Fruit fly (Drosophila melanogaster) whole organism, embryonic: ENCODE data around the gene CG13700.

Experiments used
- ATbp ChIP-seq: fragments of 200-800 bp; sonication (Bioruptor generic); optimal IDR thresholded peaks from 2 replicates; lab custom pipeline; 2017; ENCODE audit warnings: missing biosample characterization, mild to moderate bottlenecking, missing genetic modification characterization, missing genetic modification reagents
- Awh ChIP-seq: fragments of 200-800 bp; sonication (Bioruptor generic); IDR thresholded peaks from 2 replicates; pipeline ENCODE4, ENCODE4 v1.3.6; 2022; ENCODE audit warnings: missing biosample characterization, missing genetic modification characterization
- CG11398 ChIP-seq: fragments of 200-800 bp; sonication (Bioruptor generic); optimal IDR thresholded peaks from 2 replicates; lab custom pipeline; 2016; ENCODE audit warnings: missing biosample characterization, missing genetic modification characterization
- CG14860 ChIP-seq: fragments of 200-800 bp; sonication (Bioruptor generic); IDR thresholded peaks from 3 replicates; pipeline ENCODE4 v1.3.6; 2022; ENCODE audit warnings: missing biosample characterization, missing genetic modification characterization; ENCODE audit not compliant: partially characterized antibody
- CG15269 ChIP-seq: fragments of 200-800 bp; sonication (Bioruptor generic); optimal IDR thresholded peaks from 2 replicates; lab custom pipeline; 2018; ENCODE audit warnings: missing biosample characterization, mild to moderate bottlenecking, missing genetic modification characterization, moderate library complexity
- CG15696 ChIP-seq: fragments of 200-800 bp; sonication (Bioruptor generic); optimal IDR thresholded peaks from 2 replicates; lab custom pipeline; 2019; ENCODE audit warnings: missing biosample characterization, mild to moderate bottlenecking, missing genetic modification characterization, moderate library complexity
- CG18262 ChIP-seq: fragments of 200-800 bp; optimal IDR thresholded peaks from 3 replicates; lab custom pipeline; 2019; ENCODE audit warnings: missing biosample characterization, mild to moderate bottlenecking, missing genetic modification characterization, moderate library complexity
- CG18764 ChIP-seq: fragments of 200-800 bp; sonication (Bioruptor generic); optimal IDR thresholded peaks from 3 replicates; lab custom pipeline; 2016; ENCODE audit warnings: missing biosample characterization, missing genetic modification characterization
- CG2678 ChIP-seq: fragments of 200-800 bp; sonication (Bioruptor generic); optimal IDR thresholded peaks from 3 replicates; lab custom pipeline; 2019; ENCODE audit warnings: missing biosample characterization, mild to moderate bottlenecking, missing genetic modification characterization, moderate library complexity
- CG31441 ChIP-seq: fragments of 200-800 bp; sonication (Bioruptor generic); IDR thresholded peaks from 2 replicates; pipeline ENCODE4 v1.3.6; 2022; ENCODE audit warnings: missing biosample characterization, missing genetic modification characterization
- CG32532 ChIP-seq: fragments of 200-800 bp; sonication (Bioruptor generic); IDR thresholded peaks from 2 replicates; pipeline ENCODE4 v1.3.6; 2022; ENCODE audit warnings: missing biosample characterization, missing genetic modification characterization
- CG4707 ChIP-seq: fragments of 200-800 bp; sonication (Bioruptor generic); optimal IDR thresholded peaks from 2 replicates; lab custom pipeline; 2018; ENCODE audit warnings: missing biosample characterization, mild to moderate bottlenecking, missing genetic modification characterization, moderate library complexity
- CG4820 ChIP-seq: fragments of 200-800 bp; sonication (Bioruptor generic); optimal IDR thresholded peaks from 3 replicates; lab custom pipeline; 2016; ENCODE audit warnings: missing biosample characterization, missing genetic modification characterization
- CG5953 ChIP-seq: fragments of 200-800 bp; sonication (Bioruptor generic); IDR thresholded peaks from 2 replicates; pipeline ENCODE4 v1.3.6; 2022; ENCODE audit warnings: missing biosample characterization, missing genetic modification characterization
- CG6765 ChIP-seq: fragments of 200-800 bp; sonication (Bioruptor generic); optimal IDR thresholded peaks from 3 replicates; lab custom pipeline; 2017; ENCODE audit warnings: missing biosample characterization, mild to moderate bottlenecking, missing genetic modification characterization
- CG6791 ChIP-seq: fragments of 200-800 bp; sonication (Bioruptor generic); IDR thresholded peaks from 3 replicates; pipeline ENCODE4 v1.3.6; 2022; ENCODE audit warnings: missing biosample characterization, missing genetic modification characterization; ENCODE audit not compliant: partially characterized antibody
- CG7556 ChIP-seq: fragments of 200-800 bp; sonication (Bioruptor generic); optimal IDR thresholded peaks from 2 replicates; lab custom pipeline; 2017; ENCODE audit warnings: missing biosample characterization, mild to moderate bottlenecking, missing genetic modification characterization
- CG7928 ChIP-seq: fragments of 200-800 bp; sonication (Bioruptor generic); optimal IDR thresholded peaks from 2 replicates; lab custom pipeline; 2017; ENCODE audit warnings: missing biosample characterization, mild to moderate bottlenecking, missing genetic modification characterization
- CG9609 ChIP-seq: fragments of 200-800 bp; sonication (Bioruptor generic); optimal IDR thresholded peaks from 3 replicates; lab custom pipeline; 2016; ENCODE audit warnings: missing biosample characterization, missing genetic modification characterization
- Chrac-16 ChIP-seq: fragments of 200-800 bp; sonication (Bioruptor generic); optimal IDR thresholded peaks from 3 replicates; lab custom pipeline; 2016; ENCODE audit warnings: missing biosample characterization, missing genetic modification characterization
- Dbx ChIP-seq: fragments of 200-800 bp; sonication (Bioruptor generic); IDR thresholded peaks from 3 replicates; pipeline ENCODE4 v1.3.6; 2022; ENCODE audit warnings: missing biosample characterization, missing genetic modification characterization
- Dek ChIP-seq: fragments of 200-800 bp; sonication (Bioruptor generic); optimal IDR thresholded peaks from 3 replicates; lab custom pipeline; 2019; ENCODE audit warnings: missing biosample characterization, mild to moderate bottlenecking, missing genetic modification characterization, moderate library complexity
- Dfd ChIP-seq, 2 experiments: fragments of >200 bp; optimal IDR thresholded peaks; 2 replicates each; lab custom pipeline; 2017; ENCODE audit warnings: missing biosample characterization in 2 of 2, missing genetic modification characterization in 2 of 2
- H15 ChIP-seq: fragments of 200-800 bp; sonication (Bioruptor generic); IDR thresholded peaks from 3 replicates; pipeline ENCODE4 v1.3.6; 2022; ENCODE audit warnings: missing biosample characterization, missing genetic modification characterization
- HmgZ ChIP-seq: fragments of 200-800 bp; sonication (Bioruptor generic); optimal IDR thresholded peaks from 2 replicates; lab custom pipeline; 2018; ENCODE audit warnings: missing biosample characterization, mild to moderate bottlenecking, missing genetic modification characterization
- Lpt ChIP-seq: fragments of >200 bp; optimal IDR thresholded peaks from 2 replicates; lab custom pipeline; 2018; ENCODE audit warnings: missing biosample characterization, missing genetic modification characterization
- NC2β ChIP-seq: fragments of 200-800 bp; sonication (Bioruptor generic); optimal IDR thresholded peaks from 2 replicates; lab custom pipeline; 2016; ENCODE audit warnings: missing biosample characterization, missing genetic modification characterization
- Neu2 ChIP-seq: fragments of 200-800 bp; sonication (Bioruptor generic); optimal IDR thresholded peaks from 3 replicates; lab custom pipeline; 2016; ENCODE audit warnings: missing biosample characterization, missing genetic modification characterization, borderline replicate concordance
- Nf-YC ChIP-seq: fragments of 200-800 bp; optimal IDR thresholded peaks from 3 replicates; lab custom pipeline; 2019; ENCODE audit warnings: missing biosample characterization, mild to moderate bottlenecking, missing genetic modification characterization, moderate library complexity
- PHDP ChIP-seq: fragments of 200-800 bp; sonication (Bioruptor generic); optimal IDR thresholded peaks from 3 replicates; lab custom pipeline; 2018; ENCODE audit warnings: missing biosample characterization, mild to moderate bottlenecking, missing genetic modification characterization, moderate library complexity
- Ptx1 ChIP-seq: fragments of 200-800 bp; sonication (Bioruptor generic); IDR thresholded peaks from 2 replicates; pipeline ENCODE4 v1.3.6; 2022; ENCODE audit warnings: missing biosample characterization, missing genetic modification characterization
- Ravus ChIP-seq: fragments of 200-800 bp; sonication (Bioruptor generic); IDR thresholded peaks from 2 replicates; pipeline ENCODE4 v1.3.6; 2022; ENCODE audit warnings: missing biosample characterization, missing genetic modification characterization
- Tbp ChIP-seq: fragments of >200 bp; optimal IDR thresholded peaks from 2 replicates; lab custom pipeline; 2018; ENCODE audit warnings: missing biosample characterization, missing genetic modification characterization
- ac ChIP-seq: fragments of 200-800 bp; sonication (Bioruptor generic); optimal IDR thresholded peaks from 3 replicates; lab custom pipeline; 2017; ENCODE audit warnings: missing biosample characterization, mild to moderate bottlenecking, missing genetic modification characterization
- ash1 ChIP-seq: fragments of 200-800 bp; sonication (Bioruptor generic); optimal IDR thresholded peaks from 2 replicates; lab custom pipeline; 2018; ENCODE audit warnings: missing biosample characterization, mild to moderate bottlenecking, missing genetic modification characterization
- bab2 ChIP-seq: fragments of 200-800 bp; sonication (Bioruptor generic); optimal IDR thresholded peaks from 2 replicates; lab custom pipeline; 2016; ENCODE audit warnings: missing biosample characterization, missing genetic modification characterization
- bbx ChIP-seq: fragments of 200-800 bp; sonication (Bioruptor generic); IDR thresholded peaks from 2 replicates; pipeline ENCODE4 v1.3.6; 2022; ENCODE audit warnings: missing biosample characterization, missing genetic modification characterization; ENCODE audit not compliant: partially characterized antibody
- ci ChIP-seq: fragments of 200-800 bp; sonication (Bioruptor generic); IDR thresholded peaks from 3 replicates; pipeline ENCODE4 v1.3.6; 2022; ENCODE audit warnings: missing biosample characterization, missing genetic modification characterization
- croc ChIP-seq: fragments of 200-800 bp; sonication (Bioruptor generic); conservative IDR thresholded peaks from 3 replicates; pipeline ENCODE4 v1.3.6; 2022; ENCODE audit warnings: missing biosample characterization, missing genetic modification characterization
- da ChIP-seq: fragments of 200-800 bp; sonication (Bioruptor generic); optimal IDR thresholded peaks from 2 replicates; lab custom pipeline; 2016; ENCODE audit warnings: missing biosample characterization, missing genetic modification characterization
- dm ChIP-seq: fragments of 200-800 bp; sonication (Bioruptor generic); optimal IDR thresholded peaks from 3 replicates; lab custom pipeline; 2016; ENCODE audit warnings: missing biosample characterization, missing genetic modification characterization
- dpn ChIP-seq, 2 experiments: fragments of 200-800 bp; sonication (Bioruptor generic); optimal IDR thresholded peaks; 3 replicates each; lab custom pipeline; 2016; ENCODE audit warnings: missing biosample characterization in 2 of 2, missing genetic modification characterization in 2 of 2
- esg ChIP-seq: fragments of 200-800 bp; sonication (Bioruptor generic); conservative IDR thresholded peaks from 2 replicates; pipeline ENCODE4 v1.3.6; 2022; ENCODE audit warnings: missing biosample characterization, missing genetic modification characterization
- eve ChIP-seq, 2 experiments: fragments of >200 bp; optimal IDR thresholded peaks; 2 replicates each; lab custom pipeline; 2017; ENCODE audit warnings: missing biosample characterization in 2 of 2, missing genetic modification characterization in 2 of 2
- gce ChIP-seq: fragments of 200-800 bp; sonication (Bioruptor generic); IDR thresholded peaks from 3 replicates; pipeline ENCODE4 v1.3.6; 2022; ENCODE audit warnings: missing biosample characterization, missing genetic modification characterization
- grn ChIP-seq: fragments of 200-800 bp; sonication (Bioruptor generic); optimal IDR thresholded peaks from 3 replicates; lab custom pipeline; 2017; ENCODE audit warnings: missing biosample characterization, missing genetic modification characterization
- kni ChIP-seq: fragments of 200-800 bp; sonication (Bioruptor generic); optimal IDR thresholded peaks from 3 replicates; lab custom pipeline; 2017; ENCODE audit warnings: mild to moderate bottlenecking, missing biosample characterization, missing genetic modification reagents, missing genetic modification characterization
- p53 ChIP-seq: fragments of 200-800 bp; sonication (Bioruptor generic); optimal IDR thresholded peaks from 2 replicates; lab custom pipeline; 2016; ENCODE audit warnings: missing biosample characterization, missing genetic modification characterization
- ranshi ChIP-seq: fragments of 200-800 bp; sonication (Bioruptor generic); IDR thresholded peaks from 2 replicates; pipeline ENCODE4 v1.3.6; 2022; ENCODE audit warnings: missing biosample characterization, missing genetic modification characterization
- sens ChIP-seq: fragments of 200-800 bp; sonication (Bioruptor generic); peaks from one replicate; lab custom pipeline; 2016; ENCODE audit warnings: missing biosample characterization, missing genetic modification characterization
- shn ChIP-seq: fragments of 200-800 bp; sonication (Bioruptor generic); optimal IDR thresholded peaks from 3 replicates; lab custom pipeline; 2016; ENCODE audit warnings: missing biosample characterization, missing genetic modification characterization
- tap ChIP-seq: fragments of 200-800 bp; optimal IDR thresholded peaks from 3 replicates; lab custom pipeline; 2019; ENCODE audit warnings: missing biosample characterization, mild to moderate bottlenecking, missing genetic modification characterization, moderate library complexity

CG13700 gene

DNA sequence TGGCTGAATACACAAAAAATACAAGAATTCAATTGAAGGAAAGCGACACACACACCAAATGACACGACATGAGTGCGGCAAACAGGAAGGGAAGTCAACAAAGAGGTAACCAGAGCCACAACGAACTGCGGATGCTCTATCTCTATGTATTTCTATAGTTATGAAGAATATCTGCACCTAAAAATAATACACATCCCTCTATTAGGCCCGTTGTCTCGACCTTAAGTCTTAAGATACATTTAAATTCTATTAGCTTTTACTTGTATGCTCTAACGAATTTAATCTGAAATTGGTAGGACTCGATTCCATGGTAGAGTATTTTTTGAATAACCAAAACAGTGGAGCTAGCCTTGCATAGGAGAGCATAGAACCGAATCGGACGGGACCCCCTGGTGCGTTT lies 19.8 kb downstream of the CG13700 start (continued):
- TF ChIP-seq Ptx1 (GFP tag; lab: Robert Waterston, UW) (peak; percentile 86), CG4820 (GFP tag; lab: Kevin White, UChicago) (peak; percentile 93), CG6791 (GFP tag; lab: Robert Waterston, UW) (no peak), CG6765 (GFP tag; lab: Kevin White, UChicago) (no peak), ranshi (GFP tag; lab: Robert Waterston, UW) (peak; percentile 83), CG32532 (no peak), CG15696 (peak; percentile 97), bab2 (GFP tag; lab: Kevin White, UChicago) (peak; percentile 88), esg (peak; percentile 84), kni (GFP tag; lab: Kevin White, UChicago) (peak; percentile 69), CG7928 (GFP tag; lab: Kevin White, UChicago) (no peak), ATbp (GFP tag; lab: Kevin White, UChicago) (peak; percentile 74), NC2β (GFP tag; lab: Kevin White, UChicago) (peak; percentile 91), CG7556 (peak; percentile 92), Chrac-16 (GFP tag; lab: Kevin White, UChicago) (peak; percentile 92), HmgZ (peak; percentile 67), CG31441 (GFP tag; lab: Robert Waterston, UW) (peak; percentile 92), PHDP (tag; lab: Kevin White, UChicago) (peak; percentile 86), grn (peak; percentile 60), CG18262 (tag; lab: Kevin White, UChicago) (peak; percentile 98), CG15269 (peak; percentile 75), sens (GFP tag; lab: Kevin White, UChicago) (peak; percentile 99), Dfd (GFP tag; optimal IDR thresholded peaks at IDR 0.05; lab: Kevin White, UChicago) (no peak), CG2678 (tag; lab: Kevin White, UChicago) (peak; percentile 83), eve (GFP tag; optimal IDR thresholded peaks at IDR 0.05; lab: Kevin White, UChicago) (peak in 1 of 2 experiments; percentile 93), CG4707 (GFP tag; lab: Kevin White, UChicago) (peak; percentile 80), H15 (peak; percentile 87), da (GFP tag; lab: Kevin White, UChicago) (peak; percentile 59), Dbx (GFP tag; lab: Robert Waterston, UW) (no peak; the same call in 2 of the 3 replicates), ci (GFP tag; lab: Robert Waterston, UW) (peak; percentile 94), Tbp (GFP tag; lab: Kevin White, UChicago) (no peak), ash1 (GFP tag; lab: Kevin White, UChicago) (no peak), gce (GFP tag; lab: Robert Waterston, UW) (peak; percentile 63; the same call in 1 of the 3 replicates), CG14860 (GFP tag; lab: Robert Waterston, UW) (no peak), Nf-YC (tag; lab: Kevin White, UChicago) (no peak), bbx (no peak), shn (GFP tag; lab: Kevin White, UChicago) (peak; percentile 84), CG11398 (GFP tag; lab: Kevin White, UChicago) (peak; percentile 81), tap (tag; lab: Kevin White, UChicago) (peak; percentile 84), croc (GFP tag; lab: Robert Waterston, UW) (peak; percentile 94), CG9609 (GFP tag; lab: Kevin White, UChicago) (peak; percentile 89), Dek (tag; lab: Kevin White, UChicago) (peak; percentile 28), Neu2 (GFP tag; lab: Kevin White, UChicago) (no peak), Ravus (GFP tag; lab: Robert Waterston, UW) (peak; percentile 61), dpn (GFP tag; optimal IDR thresholded peaks at IDR 0.05; lab: Kevin White, UChicago) (peak; percentile 88), Lpt (GFP tag; lab: Kevin White, UChicago) (no peak), dm (GFP tag; lab: Kevin White, UChicago) (peak; percentile 78), CG18764 (GFP tag; lab: Kevin White, UChicago) (peak; percentile 74), ac (GFP tag; lab: Kevin White, UChicago) (peak; percentile 90), p53 (peak; percentile 75), CG5953 (GFP tag; lab: Robert Waterston, UW) (peak; percentile 71; the same call in 1 of the 2 replicates), Awh (peak; percentile 89)
